Fruit fly (Drosophila melanogaster) whole organism, wandering third instar larva: ENCODE data around the gene JMJD7.
A peak's percentile ranks its signal among the peaks of the same experiment; 100 is the strongest.

Experiments
- CG32264 ChIP-seq: fragments of 200-800 bp; sonication (Bioruptor generic); optimal IDR thresholded peaks from 2 replicates; lab custom pipeline; 2016; ENCODE audit warnings: missing biosample characterization, missing genetic modification characterization
- Hnf4 ChIP-seq: fragments of 200-800 bp; sonication (Bioruptor generic); optimal IDR thresholded peaks from 2 replicates; lab custom pipeline; 2016; ENCODE audit warnings: missing biosample characterization, mild to moderate bottlenecking, missing genetic modification characterization
- Hr78 ChIP-seq: fragments of >200 bp; optimal IDR thresholded peaks from 2 replicates; lab custom pipeline; 2017; ENCODE audit warnings: missing biosample characterization, missing genetic modification characterization
- Jra ChIP-seq: sonication (Bioruptor generic); optimal IDR thresholded peaks from 2 replicates; lab custom pipeline; 2016; ENCODE audit warnings: missing biosample characterization, missing genetic modification characterization
- Myc ChIP-seq: fragments of >200 bp; optimal IDR thresholded peaks from 2 replicates; lab custom pipeline; 2017
- Sp1 ChIP-seq: fragments of 200-800 bp; sonication (Bioruptor generic); optimal IDR thresholded peaks from 3 replicates; lab custom pipeline; 2019; ENCODE audit warnings: missing biosample characterization, mild to moderate bottlenecking, missing genetic modification characterization, moderate library complexity
- br ChIP-seq: fragments of 200-800 bp; sonication (Bioruptor generic); optimal IDR thresholded peaks from 2 replicates; lab custom pipeline; 2016; ENCODE audit warnings: missing biosample characterization, missing genetic modification characterization
- jim ChIP-seq: fragments of 175-275, 200-325 bp; sonication (Bioruptor generic); optimal IDR thresholded peaks from 2 replicates; lab custom pipeline; 2016; ENCODE audit warnings: missing biosample characterization, mild to moderate bottlenecking, missing genetic modification characterization
- lola ChIP-seq: fragments of >200 bp; optimal IDR thresholded peaks from 2 replicates; lab custom pipeline; 2017; ENCODE audit warnings: missing biosample characterization, missing genetic modification characterization
- usp ChIP-seq: fragments of >200 bp; optimal IDR thresholded peaks from 2 replicates; lab custom pipeline; 2017; ENCODE audit warnings: missing biosample characterization, missing genetic modification characterization

JMJD7 gene

dm6 chr3L:13400872-13401418 is 49.1 kb downstream of the JMJD7 start, which contains the start of gene sens:
sens (minus strand) TSS chr3L:13401125.
- TF ChIP-seq usp (GFP tag; lab: Kevin White, UChicago): no peak
- no peak for TF ChIP-seq br (GFP tag; lab: Kevin White, UChicago)
- TF ChIP-seq jim (GFP tag; lab: Kevin White, UChicago): peak; percentile 35
- TF ChIP-seq Sp1: peak; percentile 32
- TF ChIP-seq Jra: peak; percentile 38
- no peak for TF ChIP-seq Hr78
- TF ChIP-seq CG32264 (GFP tag; lab: Kevin White, UChicago): no peak
- no peak for TF ChIP-seq Myc
- TF ChIP-seq Hnf4 (GFP tag; lab: Kevin White, UChicago): no peak
- TF ChIP-seq lola (GFP tag; lab: Kevin White, UChicago): no peak
